Worm (Caenorhabditis elegans) whole organism, L4 larva: Measurements from ENCODE around the gene F25B3.4.

Source experiments
- jun-1 ChIP-seq: fragments of 150-350 bp; optimal IDR thresholded peaks from 2 replicates; lab custom pipeline; 2014; ENCODE audit warnings: missing biosample characterization, missing genetic modification reagents, missing genetic modification characterization
- mep-1 ChIP-seq: fragments of 150-350 bp; sonication (generic microtip); optimal IDR thresholded peaks from 3 replicates; lab custom pipeline; 2014; ENCODE audit warnings: missing biosample characterization, missing genetic modification characterization
- nhr-11 ChIP-seq: fragments of 150-350 bp; optimal IDR thresholded peaks from 2 replicates; lab custom pipeline; 2014; ENCODE audit warnings: missing biosample characterization, missing genetic modification characterization
- nhr-77 ChIP-seq: fragments of 150-350 bp; optimal IDR thresholded peaks from 2 replicates; lab custom pipeline; 2014; ENCODE audit warnings: missing biosample characterization, missing genetic modification characterization

DNA sequence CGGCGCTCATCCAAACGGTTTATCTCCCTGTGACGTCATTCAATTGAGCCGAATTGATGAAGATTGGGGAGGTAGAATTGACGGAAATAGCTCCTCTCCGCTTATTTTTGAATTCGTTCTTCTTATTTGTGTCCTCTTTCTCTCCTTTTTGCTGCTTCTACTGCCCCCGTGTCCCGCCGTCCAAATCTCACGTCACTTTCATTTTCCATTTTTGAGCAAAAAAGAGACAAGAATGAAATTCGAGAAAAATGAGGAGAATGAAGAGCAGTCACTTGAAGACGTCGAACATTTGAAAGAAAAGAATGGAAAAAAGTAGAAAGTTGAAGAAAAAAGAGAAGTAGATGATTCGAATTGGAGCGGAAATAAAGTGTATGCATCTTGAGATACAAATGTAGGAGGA lies 5.0 kb downstream of the F25B3.4 start:
- TF ChIP-seq nhr-77 (tag; lab: Kevin White, UChicago) = no peak
- TF ChIP-seq jun-1 (tag; lab: Kevin White, UChicago) = no peak
- no peak for TF ChIP-seq mep-1 (tag; lab: Kevin White, UChicago)
- no peak for TF ChIP-seq nhr-11 (tag; lab: Kevin White, UChicago)
